Fruit fly (Drosophila melanogaster) whole organism, embryonic: ENCODE data around the gene lectin-28C.

Source experiments
- ATbp ChIP-seq: fragments of 200-800 bp; sonication (Bioruptor generic); optimal IDR thresholded peaks from 2 replicates; lab custom pipeline; 2017; ENCODE audit warnings: missing biosample characterization, mild to moderate bottlenecking, missing genetic modification characterization, missing genetic modification reagents
- Adf1 ChIP-seq: fragments of 200-800 bp; sonication (Bioruptor generic); IDR thresholded peaks from 2 replicates; pipeline ENCODE4 v1.3.6; 2022; ENCODE audit warnings: missing biosample characterization, missing genetic modification characterization
- Bdp1 ChIP-seq: fragments of 200-800 bp; sonication (Bioruptor generic); optimal IDR thresholded peaks from 3 replicates; lab custom pipeline; 2016; ENCODE audit warnings: missing biosample characterization, missing genetic modification characterization
- CG10366 ChIP-seq: fragments of 200-800 bp; sonication (Bioruptor generic); IDR thresholded peaks from 2 replicates; pipeline ENCODE4 v1.3.6; 2022; ENCODE audit warnings: missing biosample characterization, missing genetic modification characterization
- CG10543 ChIP-seq: fragments of 200-800 bp; sonication (Bioruptor generic); optimal IDR thresholded peaks from 3 replicates; lab custom pipeline; 2017; ENCODE audit warnings: missing biosample characterization, mild to moderate bottlenecking, missing genetic modification characterization, moderate library complexity
- CG11456 ChIP-seq: fragments of 200-800 bp; sonication (Bioruptor generic); IDR thresholded peaks from 3 replicates; pipeline ENCODE4 v1.3.6; 2022; ENCODE audit warnings: missing biosample characterization, missing genetic modification characterization
- CG11723 ChIP-seq: fragments of 200-800 bp; sonication (Bioruptor generic); optimal IDR thresholded peaks from 2 replicates; lab custom pipeline; 2017; ENCODE audit warnings: missing biosample characterization, mild to moderate bottlenecking, missing genetic modification characterization
- CG12942 ChIP-seq: fragments of 200-800 bp; sonication (Bioruptor generic); optimal IDR thresholded peaks from 3 replicates; lab custom pipeline; 2016; ENCODE audit warnings: missing biosample characterization, missing genetic modification characterization
- CG13775 ChIP-seq: fragments of 200-800 bp; sonication (Bioruptor generic); optimal IDR thresholded peaks from 3 replicates; lab custom pipeline; 2017; ENCODE audit warnings: missing biosample characterization, mild to moderate bottlenecking, missing genetic modification characterization
- CG14441 ChIP-seq: fragments of 200-800 bp; sonication (Bioruptor generic); IDR thresholded peaks from 2 replicates; pipeline ENCODE4 v1.3.6; 2022; ENCODE audit warnings: missing biosample characterization, missing genetic modification characterization
- CG1602 ChIP-seq: fragments of 200-800 bp; sonication (Bioruptor generic); optimal IDR thresholded peaks from 3 replicates; lab custom pipeline; 2016; ENCODE audit warnings: missing biosample characterization, missing genetic modification characterization
- CG17802 ChIP-seq: fragments of 200-800 bp; sonication (Bioruptor generic); optimal IDR thresholded peaks from 2 replicates; lab custom pipeline; 2018; ENCODE audit warnings: missing biosample characterization, mild to moderate bottlenecking, missing genetic modification characterization, moderate library complexity
- CG2116 ChIP-seq: fragments of 200-800 bp; sonication (Bioruptor generic); optimal IDR thresholded peaks from 3 replicates; lab custom pipeline; 2018; ENCODE audit warnings: missing biosample characterization, mild to moderate bottlenecking, missing genetic modification characterization
- CG2120 ChIP-seq: fragments of 200-800 bp; sonication (Bioruptor generic); optimal IDR thresholded peaks from 3 replicates; lab custom pipeline; 2016; ENCODE audit warnings: missing biosample characterization, missing genetic modification characterization
- CG3281 ChIP-seq: fragments of 200-800 bp; sonication (Bioruptor generic); optimal IDR thresholded peaks from 3 replicates; lab custom pipeline; 2017; ENCODE audit warnings: missing biosample characterization, mild to moderate bottlenecking, missing genetic modification characterization
- CG9797 ChIP-seq: fragments of 200-800 bp; sonication (Bioruptor generic); optimal IDR thresholded peaks from 3 replicates; lab custom pipeline; 2018; ENCODE audit warnings: missing biosample characterization, mild to moderate bottlenecking, missing genetic modification characterization
- CG9876 ChIP-seq: fragments of 200-800 bp; sonication (Bioruptor generic); optimal IDR thresholded peaks from 2 replicates; lab custom pipeline; 2016; ENCODE audit warnings: missing biosample characterization, missing genetic modification characterization
- Ets97D ChIP-seq: fragments of 200-800 bp; sonication (Bioruptor generic); optimal IDR thresholded peaks from 3 replicates; lab custom pipeline; 2016; ENCODE audit warnings: missing biosample characterization, missing genetic modification characterization
- H15 ChIP-seq: fragments of 200-800 bp; sonication (Bioruptor generic); IDR thresholded peaks from 3 replicates; pipeline ENCODE4 v1.3.6; 2022; ENCODE audit warnings: missing biosample characterization, missing genetic modification characterization
- HLH54F ChIP-seq: fragments of 200-800 bp; sonication (Bioruptor generic); optimal IDR thresholded peaks from 3 replicates; lab custom pipeline; 2016; ENCODE audit warnings: missing biosample characterization, missing genetic modification characterization
- Hey ChIP-seq: fragments of 200-800 bp; sonication (Bioruptor generic); optimal IDR thresholded peaks from 3 replicates; lab custom pipeline; 2018; ENCODE audit warnings: missing biosample characterization, mild to moderate bottlenecking, missing genetic modification characterization
- Hmr ChIP-seq: fragments of 200-800 bp; sonication (Bioruptor generic); optimal IDR thresholded peaks from 3 replicates; lab custom pipeline; 2017; ENCODE audit warnings: mild to moderate bottlenecking, missing biosample characterization, missing genetic modification reagents, missing genetic modification characterization
- Hmx ChIP-seq: fragments of 200-800 bp; sonication (Bioruptor generic); optimal IDR thresholded peaks from 2 replicates; lab custom pipeline; 2016; ENCODE audit warnings: missing biosample characterization, missing genetic modification characterization
- Hr39 ChIP-seq: fragments of >200 bp; optimal IDR thresholded peaks from 2 replicates; lab custom pipeline; 2017
- Hr78 ChIP-seq, 2 experiments: fragments of 200-800 bp in 1 of 2; fragments of >200 bp in 1 of 2; sonication (Bioruptor generic) in 1 of 2; optimal IDR thresholded peaks; 2 replicates each; lab custom pipeline; 2017 to 2019; ENCODE audit warnings: missing biosample characterization in 2 of 2, missing genetic modification characterization in 2 of 2, mild to moderate bottlenecking in 1 of 2, moderate library complexity in 1 of 2
- Lpt ChIP-seq: fragments of >200 bp; optimal IDR thresholded peaks from 2 replicates; lab custom pipeline; 2018; ENCODE audit warnings: missing biosample characterization, missing genetic modification characterization
- Mrtf ChIP-seq: fragments of 200-800 bp; sonication (Bioruptor generic); IDR thresholded peaks from 3 replicates; pipeline ENCODE4 v1.3.6; 2022; ENCODE audit warnings: missing biosample characterization, missing genetic modification characterization
- Nf-YC ChIP-seq: fragments of 200-800 bp; optimal IDR thresholded peaks from 3 replicates; lab custom pipeline; 2019; ENCODE audit warnings: missing biosample characterization, mild to moderate bottlenecking, missing genetic modification characterization, moderate library complexity
- Rfx ChIP-seq: fragments of 200-800 bp; sonication (Bioruptor generic); IDR thresholded peaks from 2 replicates; pipeline ENCODE4 v1.3.6; 2022; ENCODE audit warnings: missing biosample characterization, missing genetic modification characterization
- Sox100B ChIP-seq: fragments of 200-800 bp; sonication (Bioruptor generic); optimal IDR thresholded peaks from 3 replicates; lab custom pipeline; 2018; ENCODE audit warnings: missing biosample characterization, mild to moderate bottlenecking, missing genetic modification characterization
- Usf ChIP-seq: fragments of 200-800 bp; sonication (Bioruptor generic); optimal IDR thresholded peaks from 2 replicates; lab custom pipeline; 2017; ENCODE audit warnings: missing genotype, missing biosample characterization, missing genetic modification characterization
- Xbp1 ChIP-seq: fragments of 200-800 bp; sonication (Bioruptor generic); optimal IDR thresholded peaks from 3 replicates; lab custom pipeline; 2016; ENCODE audit warnings: missing biosample characterization, mild to moderate bottlenecking, missing genetic modification characterization
- al ChIP-seq: fragments of 200-800 bp; sonication (Bioruptor generic); IDR thresholded peaks from 2 replicates; pipeline ENCODE4 v1.3.6; 2022; ENCODE audit warnings: missing biosample characterization, missing genetic modification characterization
- aop ChIP-seq: fragments of 200-800 bp; sonication (Bioruptor generic); IDR thresholded peaks from 2 replicates; pipeline ENCODE4 v1.3.6; 2022; ENCODE audit warnings: missing biosample characterization, missing genetic modification characterization
- ap ChIP-seq: fragments of 200-800 bp; sonication (Bioruptor generic); IDR thresholded peaks from 2 replicates; pipeline ENCODE4 v1.3.6; 2022; ENCODE audit warnings: missing biosample characterization, missing genetic modification characterization
- ash1 ChIP-seq: fragments of 200-800 bp; sonication (Bioruptor generic); optimal IDR thresholded peaks from 2 replicates; lab custom pipeline; 2018; ENCODE audit warnings: missing biosample characterization, mild to moderate bottlenecking, missing genetic modification characterization
- cas ChIP-seq: fragments of 200-800 bp; sonication (Bioruptor generic); IDR thresholded peaks from 2 replicates; pipeline ENCODE4 v1.3.6; 2022; ENCODE audit warnings: missing biosample characterization, missing genetic modification characterization
- dan ChIP-seq: fragments of 200-800 bp; sonication (Bioruptor generic); IDR thresholded peaks from 2 replicates; pipeline ENCODE4 v1.3.6; 2022; ENCODE audit warnings: missing biosample characterization, missing genetic modification characterization
- ewg ChIP-seq: fragments of 200-800 bp; sonication (Bioruptor generic); optimal IDR thresholded peaks from 3 replicates; lab custom pipeline; 2017; ENCODE audit warnings: mild to moderate bottlenecking, missing biosample characterization, missing genetic modification reagents, missing genetic modification characterization
- fd102C ChIP-seq: fragments of 200-800 bp; sonication (Bioruptor generic); optimal IDR thresholded peaks from 2 replicates; lab custom pipeline; 2018; ENCODE audit warnings: missing biosample characterization, mild to moderate bottlenecking, missing genetic modification characterization, moderate library complexity
- psq ChIP-seq: fragments of 200-800 bp; sonication (Bioruptor generic); optimal IDR thresholded peaks from 2 replicates; lab custom pipeline; 2017; ENCODE audit warnings: missing biosample characterization, missing genetic modification characterization
- run ChIP-seq: fragments of 200-800 bp; sonication (Bioruptor generic); optimal IDR thresholded peaks from 3 replicates; lab custom pipeline; 2018; ENCODE audit warnings: missing biosample characterization, mild to moderate bottlenecking, missing genetic modification characterization
- slou ChIP-seq: fragments of 200-800 bp; sonication (Bioruptor generic); optimal IDR thresholded peaks from 3 replicates; lab custom pipeline; 2016; ENCODE audit warnings: missing biosample characterization, missing genetic modification characterization
- slp2 ChIP-seq: fragments of 200-800 bp; sonication (Bioruptor generic); optimal IDR thresholded peaks from 2 replicates; lab custom pipeline; 2016; ENCODE audit warnings: missing biosample characterization, missing genetic modification characterization
- sob ChIP-seq: fragments of 200-800 bp; sonication (Bioruptor generic); IDR thresholded peaks from 2 replicates; pipeline ENCODE4 v1.3.6; 2022; ENCODE audit warnings: missing biosample characterization, missing genetic modification characterization
- sqz ChIP-seq: fragments of 200-800 bp; sonication (Bioruptor generic); optimal IDR thresholded peaks from 3 replicates; lab custom pipeline; 2018; ENCODE audit warnings: missing biosample characterization, mild to moderate bottlenecking, missing genetic modification characterization
- toy ChIP-seq: fragments of 200-800 bp; sonication (Bioruptor generic); IDR thresholded peaks from 2 replicates; pipeline ENCODE4 v1.3.6; 2022; ENCODE audit warnings: missing biosample characterization, missing genetic modification characterization
- ttk ChIP-seq: fragments of 200-800 bp; sonication (Bioruptor generic); IDR thresholded peaks from 2 replicates; pipeline ENCODE4 v2.1.2; 2022; ENCODE audit warnings: missing biosample characterization, missing genetic modification characterization
- tup ChIP-seq: fragments of 200-800 bp; sonication (Bioruptor generic); optimal IDR thresholded peaks from 2 replicates; lab custom pipeline; 2016; ENCODE audit warnings: missing biosample characterization, mild to moderate bottlenecking, missing genetic modification characterization, moderate library complexity
- yki ChIP-seq: fragments of >200 bp; optimal IDR thresholded peaks from 3 replicates; lab custom pipeline; 2018
- zen ChIP-seq: fragments of 200-800 bp; sonication (Bioruptor generic); optimal IDR thresholded peaks from 3 replicates; lab custom pipeline; 2018; ENCODE audit warnings: missing biosample characterization, mild to moderate bottlenecking, missing genetic modification characterization, moderate library complexity
- zen2 ChIP-seq: fragments of 200-800 bp; sonication (Bioruptor generic); IDR thresholded peaks from 3 replicates; pipeline ENCODE4 v1.3.6; 2022; ENCODE audit warnings: missing biosample characterization, missing genetic modification characterization; ENCODE audit not compliant: partially characterized antibody
- zfh2 ChIP-seq: fragments of 200-800 bp; sonication (Bioruptor generic); optimal IDR thresholded peaks from 2 replicates; lab custom pipeline; 2016; ENCODE audit warnings: missing biosample characterization, missing genetic modification characterization

lectin-28C gene

DNA sequence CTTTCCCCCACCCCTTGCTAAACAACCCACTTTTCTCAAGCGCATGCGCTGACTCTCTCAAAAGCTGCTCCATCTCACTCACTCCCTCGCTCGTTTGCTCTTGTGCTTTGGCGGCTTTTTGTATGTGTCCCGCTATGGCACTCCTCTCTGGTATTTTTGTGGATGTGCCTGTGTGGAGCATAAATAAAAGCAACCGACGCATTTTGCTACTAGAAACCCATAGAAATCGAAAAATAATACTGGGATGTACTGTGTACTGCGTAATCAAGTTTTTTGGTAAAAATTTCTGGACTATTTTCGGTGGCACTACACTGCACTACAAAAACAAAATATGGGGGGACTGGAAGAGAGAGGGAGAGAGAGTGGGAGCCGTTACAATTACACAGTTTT is 47.2 kb upstream of the lectin-28C start (continued):
- TF ChIP-seq ttk (GFP tag; lab: Robert Waterston, UW) (no peak), Hmx (GFP tag; lab: Kevin White, UChicago) (no peak), CG13775 (no peak), Hr39 (lab: Kevin White, UChicago) (no peak), ap (no peak), Xbp1 (no peak), CG17802 (tag; lab: Kevin White, UChicago) (no peak), CG11456 (GFP tag; lab: Robert Waterston, UW) (no peak), Hmr (GFP tag; lab: Kevin White, UChicago) (peak; percentile 57), Sox100B (GFP tag; lab: Kevin White, UChicago) (no peak), Nf-YC (tag; lab: Kevin White, UChicago) (peak; percentile 15), CG3281 (peak; percentile 28), CG12942 (GFP tag; lab: Kevin White, UChicago) (no peak), ewg (GFP tag; lab: Kevin White, UChicago) (peak; percentile 97), slp2 (GFP tag; lab: Kevin White, UChicago) (no peak), CG2120 (GFP tag; lab: Kevin White, UChicago) (peak; percentile 29), al (no peak), aop (GFP tag; lab: Robert Waterston, UW) (no peak), CG9797 (GFP tag; lab: Kevin White, UChicago) (peak; percentile 23), psq (GFP tag; lab: Kevin White, UChicago) (no peak), CG2116 (GFP tag; lab: Kevin White, UChicago) (no peak), Usf (GFP tag; lab: Kevin White, UChicago) (no peak), Mrtf (no peak), CG11723 (GFP tag; lab: Kevin White, UChicago) (no peak), CG10543 (GFP tag; lab: Kevin White, UChicago) (peak; percentile 86), HLH54F (GFP tag; lab: Kevin White, UChicago) (no peak), Hey (tag; lab: Kevin White, UChicago) (no peak), fd102C (GFP tag; lab: Kevin White, UChicago) (no peak), sob (GFP tag; lab: Robert Waterston, UW) (0 out of 2 replicates have a peak, but pooled peaks have one; percentile 25), yki (lab: Kevin White, UChicago) (peak; percentile 28), sqz (GFP tag; lab: Kevin White, UChicago) (no peak), H15 (GFP tag; lab: Robert Waterston, UW) (no peak), CG14441 (GFP tag; lab: Robert Waterston, UW) (no peak), Rfx (peak; percentile 45; the same call in 1 of the 2 replicates), Bdp1 (GFP tag; lab: Kevin White, UChicago) (no peak), Adf1 (GFP tag; lab: Robert Waterston, UW) (peak; percentile 74), CG9876 (GFP tag; lab: Kevin White, UChicago) (no peak), zfh2 (no peak), Hr78 (GFP tag; optimal IDR thresholded peaks at IDR 0.05; lab: Kevin White, UChicago) (no peak), cas (no peak), ATbp (GFP tag; lab: Kevin White, UChicago) (no peak), CG10366 (GFP tag; lab: Robert Waterston, UW) (no peak), toy (GFP tag; lab: Robert Waterston, UW) (no peak), CG1602 (no peak), slou (GFP tag; lab: Kevin White, UChicago) (no peak), zen (tag; lab: Kevin White, UChicago) (no peak), Ets97D (GFP tag; lab: Kevin White, UChicago) (no peak), Lpt (GFP tag; lab: Kevin White, UChicago) (no peak), dan (GFP tag; lab: Robert Waterston, UW) (no peak), tup (GFP tag; lab: Kevin White, UChicago) (no peak), run (tag; lab: Kevin White, UChicago) (no peak), ash1 (GFP tag; lab: Kevin White, UChicago) (peak; percentile 28), zen2 (GFP tag; lab: Robert Waterston, UW) (peak; percentile 55; the same call in 1 of the 3 replicates)
